Fruit fly (Drosophila melanogaster): Measurements from ENCODE around the gene CG33510.

DNA sequence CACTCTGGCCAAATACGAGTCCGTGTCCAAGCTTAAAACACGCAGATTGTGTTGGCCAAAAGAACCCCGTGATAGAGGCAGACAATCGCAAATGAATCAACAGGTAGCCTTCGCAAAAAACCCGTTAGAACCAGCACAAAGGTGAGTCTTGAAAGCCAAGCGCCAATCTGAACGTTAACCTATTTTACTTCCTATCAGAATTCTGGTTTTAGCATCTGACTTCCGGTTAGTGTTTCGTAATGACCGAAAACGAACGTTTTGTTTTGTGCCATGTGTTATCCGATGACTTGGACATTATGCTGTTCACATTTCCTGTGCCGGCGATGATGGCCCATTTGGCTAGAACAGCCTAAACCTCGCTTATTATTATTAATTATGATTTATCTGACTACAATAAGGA lies 11.7 kb downstream of the CG33510 start:
- TF ChIP-seq ttk (optimal IDR thresholded peaks at IDR 0.05) (no peak), psq (optimal IDR thresholded peaks at IDR 0.05) (no peak), insv (optimal IDR thresholded peaks at IDR 0.05) (no peak), h (optimal IDR thresholded peaks at IDR 0.05) (no peak), Sin3A (optimal IDR thresholded peaks at IDR 0.05) (no peak)

All from Kc167 (cell line).